Fruit fly (Drosophila melanogaster) whole organism, prepupa: ENCODE results near the gene CG15629.

Experiments
- CG11294 ChIP-seq: fragments of 200-800 bp; sonication (Bioruptor generic); IDR thresholded peaks from 2 replicates; pipeline ENCODE4 v1.3.6; 2022; ENCODE audit warnings: missing biosample characterization, missing genetic modification characterization
- CG11902 ChIP-seq: fragments of 200-800 bp; sonication (Bioruptor generic); optimal IDR thresholded peaks from 3 replicates; lab custom pipeline; 2016; ENCODE audit warnings: missing biosample characterization, missing genetic modification characterization
- CG15336 ChIP-seq: fragments of 200-800 bp; sonication (Bioruptor generic); IDR thresholded peaks from 2 replicates; pipeline ENCODE4 v1.3.6; 2022; ENCODE audit warnings: missing biosample characterization, missing genetic modification characterization
- CG16779 ChIP-seq: fragments of 200-800 bp; sonication (Bioruptor generic); optimal IDR thresholded peaks from 3 replicates; lab custom pipeline; 2017; ENCODE audit warnings: missing biosample characterization, mild to moderate bottlenecking, missing genetic modification characterization
- CG3032 ChIP-seq: fragments of 200-800 bp; optimal IDR thresholded peaks from 2 replicates; lab custom pipeline; 2019; ENCODE audit warnings: missing biosample characterization, mild to moderate bottlenecking, missing genetic modification characterization, moderate library complexity
- CG31627 ChIP-seq: fragments of 200-800 bp; sonication (Bioruptor generic); optimal IDR thresholded peaks from 3 replicates; lab custom pipeline; 2016; ENCODE audit warnings: missing biosample characterization, missing genetic modification characterization
- CG34406 ChIP-seq: fragments of 200-800 bp; sonication (Bioruptor generic); optimal IDR thresholded peaks from 3 replicates; lab custom pipeline; 2016; ENCODE audit warnings: missing biosample characterization, missing genetic modification characterization
- CG3919 ChIP-seq: fragments of 200-800 bp; sonication (Bioruptor generic); optimal IDR thresholded peaks from 3 replicates; lab custom pipeline; 2016; ENCODE audit warnings: missing biosample characterization, missing genetic modification characterization
- CG4318 ChIP-seq: fragments of 200-800 bp; sonication (Bioruptor generic); optimal IDR thresholded peaks from 3 replicates; lab custom pipeline; 2017; ENCODE audit warnings: missing biosample characterization, mild to moderate bottlenecking, missing genetic modification characterization
- CG6792 ChIP-seq: fragments of 200-800 bp; sonication (Bioruptor generic); optimal IDR thresholded peaks from 3 replicates; lab custom pipeline; 2016; ENCODE audit warnings: missing biosample characterization, missing genetic modification characterization
- CG6854 ChIP-seq: fragments of 200-800 bp; sonication (Bioruptor generic); optimal IDR thresholded peaks from 2 replicates; lab custom pipeline; 2017; ENCODE audit warnings: missing biosample characterization, mild to moderate bottlenecking, missing genetic modification characterization
- CG8119 ChIP-seq: fragments of 200-800 bp; sonication (Bioruptor generic); IDR thresholded peaks from 3 replicates; pipeline ENCODE4 v1.3.6; 2022; ENCODE audit warnings: missing biosample characterization, missing genetic modification characterization
- CG8632 ChIP-seq: fragments of 200-800 bp; sonication (Bioruptor generic); optimal IDR thresholded peaks from 3 replicates; lab custom pipeline; 2016; ENCODE audit warnings: missing biosample characterization, missing genetic modification characterization
- Eip78C ChIP-seq: fragments of 200-800 bp; sonication (Bioruptor generic); peaks from one replicate; lab custom pipeline; 2016; ENCODE audit warnings: missing biosample characterization, missing genetic modification characterization
- Ets21C ChIP-seq: fragments of 200-800 bp; sonication (Bioruptor generic); optimal IDR thresholded peaks from 3 replicates; lab custom pipeline; 2016; ENCODE audit warnings: missing biosample characterization, missing genetic modification characterization
- Ets96B ChIP-seq: fragments of 200-800 bp; optimal IDR thresholded peaks from 2 replicates; lab custom pipeline; 2019; ENCODE audit warnings: missing biosample characterization, mild to moderate bottlenecking, missing genetic modification characterization, moderate library complexity
- Hr38 ChIP-seq: sonication (Bioruptor generic); optimal IDR thresholded peaks from 2 replicates; lab custom pipeline; 2016; ENCODE audit warnings: missing biosample characterization, missing genetic modification characterization
- Hr39 ChIP-seq: fragments of 200-800 bp; sonication (Bioruptor generic); optimal IDR thresholded peaks from 2 replicates; lab custom pipeline; 2016; ENCODE audit warnings: missing biosample characterization, missing genetic modification characterization
- Hr4 ChIP-seq: fragments of 200-800 bp; sonication (Bioruptor generic); optimal IDR thresholded peaks from 3 replicates; lab custom pipeline; 2016; ENCODE audit warnings: missing biosample characterization, missing genetic modification characterization
- Met ChIP-seq: fragments of 200-800 bp; sonication (Bioruptor generic); optimal IDR thresholded peaks from 3 replicates; lab custom pipeline; 2016; ENCODE audit warnings: missing biosample characterization, missing genetic modification characterization
- OdsH ChIP-seq: fragments of 200-800 bp; sonication (Bioruptor generic); optimal IDR thresholded peaks from 3 replicates; lab custom pipeline; 2016; ENCODE audit warnings: missing biosample characterization, missing genetic modification characterization
- Sox102F ChIP-seq: fragments of 200-800 bp; sonication (Bioruptor generic); optimal IDR thresholded peaks from 2 replicates; lab custom pipeline; 2016; ENCODE audit warnings: missing biosample characterization, mild to moderate bottlenecking, missing genetic modification characterization
- Sox14 ChIP-seq: fragments of 200-800 bp; sonication (Bioruptor generic); optimal IDR thresholded peaks from 3 replicates; lab custom pipeline; 2016; ENCODE audit warnings: missing biosample characterization, missing genetic modification characterization
- achi ChIP-seq: fragments of 200-800 bp; sonication (Bioruptor generic); optimal IDR thresholded peaks from 3 replicates; lab custom pipeline; 2016; ENCODE audit warnings: missing biosample characterization, missing genetic modification characterization
- acj6 ChIP-seq: fragments of 200-800 bp; sonication (Bioruptor generic); optimal IDR thresholded peaks from 3 replicates; lab custom pipeline; 2016; ENCODE audit warnings: missing biosample characterization, missing genetic modification characterization
- cyc ChIP-seq: fragments of 200-800 bp; sonication (Bioruptor generic); optimal IDR thresholded peaks from 3 replicates; lab custom pipeline; 2016; ENCODE audit warnings: missing biosample characterization, missing genetic modification characterization
- eg ChIP-seq: fragments of 200-800 bp; sonication (Bioruptor generic); IDR thresholded peaks from 3 replicates; pipeline ENCODE4 v1.3.6; 2022; ENCODE audit warnings: missing biosample characterization, missing genetic modification characterization
- esn ChIP-seq: fragments of 200-800 bp; sonication (Bioruptor generic); optimal IDR thresholded peaks from 2 replicates; lab custom pipeline; 2016; ENCODE audit warnings: missing biosample characterization, mild to moderate bottlenecking, missing genetic modification characterization, moderate library complexity
- fd59A ChIP-seq: fragments of 200-800 bp; sonication (Bioruptor generic); optimal IDR thresholded peaks from 2 replicates; lab custom pipeline; 2017; ENCODE audit warnings: missing biosample characterization, mild to moderate bottlenecking, missing genetic modification characterization, missing genetic modification reagents
- fd85E ChIP-seq: fragments of 200-800 bp; sonication (Bioruptor generic); optimal IDR thresholded peaks from 3 replicates; lab custom pipeline; 2016; ENCODE audit warnings: missing biosample characterization, missing genetic modification characterization
- fkh ChIP-seq: fragments of 200-800 bp; sonication (Bioruptor generic); optimal IDR thresholded peaks from 3 replicates; lab custom pipeline; 2017; ENCODE audit warnings: missing biosample characterization, mild to moderate bottlenecking, missing genetic modification characterization, moderate library complexity
- lz ChIP-seq: fragments of 200-800 bp; sonication (Bioruptor generic); optimal IDR thresholded peaks from 3 replicates; lab custom pipeline; 2016; ENCODE audit warnings: missing biosample characterization, missing genetic modification characterization
- net ChIP-seq: fragments of 200-800 bp; sonication (Bioruptor generic); optimal IDR thresholded peaks from 3 replicates; lab custom pipeline; 2016; ENCODE audit warnings: missing biosample characterization, missing genetic modification characterization
- pdm3 ChIP-seq: fragments of 200-800 bp; sonication (Bioruptor generic); optimal IDR thresholded peaks from 3 replicates; lab custom pipeline; 2016; ENCODE audit warnings: missing biosample characterization, missing genetic modification characterization
- vri ChIP-seq: fragments of 200-800 bp; sonication (Bioruptor generic); optimal IDR thresholded peaks from 3 replicates; lab custom pipeline; 2016; ENCODE audit warnings: missing biosample characterization, mild to moderate bottlenecking, missing genetic modification characterization

The CG15629 gene

dm6 chr2L:4829040-4829439, 16.2 kb downstream of the CG15629 start:
- TF ChIP-seq achi (GFP tag; lab: Kevin White, UChicago): no peak
- TF ChIP-seq fkh (GFP tag; lab: Kevin White, UChicago): peak; percentile 91
- peak; percentile 18 for TF ChIP-seq esn (GFP tag; lab: Kevin White, UChicago)
- TF ChIP-seq Eip78C (GFP tag; lab: Kevin White, UChicago): peak; percentile 67

- TF ChIP-seq vri (GFP tag; lab: Kevin White, UChicago): no peak
- no peak for TF ChIP-seq Hr39 (GFP tag; lab: Kevin White, UChicago)
- TF ChIP-seq Hr38: no peak
- no peak for TF ChIP-seq CG8119
- TF ChIP-seq CG3032: peak; percentile 4
- no peak for TF ChIP-seq Eip78C (GFP tag; lab: Kevin White, UChicago)
- TF ChIP-seq CG15336: no peak
- TF ChIP-seq acj6: no peak
- no peak for TF ChIP-seq Ets21C (GFP tag; lab: Kevin White, UChicago)
- no peak for TF ChIP-seq Hr4 (GFP tag; lab: Kevin White, UChicago)
- TF ChIP-seq cyc (GFP tag; lab: Kevin White, UChicago): no peak
- no peak for TF ChIP-seq lz
- TF ChIP-seq fd59A: no peak
- peak; percentile 31 for TF ChIP-seq CG6854 (GFP tag; lab: Kevin White, UChicago)
- TF ChIP-seq pdm3 (GFP tag; lab: Kevin White, UChicago): no peak
- TF ChIP-seq CG8632 (GFP tag; lab: Kevin White, UChicago): no peak
- no peak for TF ChIP-seq net (GFP tag; lab: Kevin White, UChicago)
These were observed 17.7 kb downstream of the CG15629 start, which contains the start of gene Fnta for dm6 chr2L:4830490-4830889. Fnta (minus strand) TSS chr2L:4830693.

- TF ChIP-seq Eip78C (GFP tag; lab: Kevin White, UChicago) (peak; percentile 6), OdsH (no peak)
These were observed 22.4 kb downstream of the CG15629 start, which contains the start of gene Ir25a for dm6 chr2L:4835091-4835689. Ir25a (minus strand) TSS chr2L:4835300.

DNA sequence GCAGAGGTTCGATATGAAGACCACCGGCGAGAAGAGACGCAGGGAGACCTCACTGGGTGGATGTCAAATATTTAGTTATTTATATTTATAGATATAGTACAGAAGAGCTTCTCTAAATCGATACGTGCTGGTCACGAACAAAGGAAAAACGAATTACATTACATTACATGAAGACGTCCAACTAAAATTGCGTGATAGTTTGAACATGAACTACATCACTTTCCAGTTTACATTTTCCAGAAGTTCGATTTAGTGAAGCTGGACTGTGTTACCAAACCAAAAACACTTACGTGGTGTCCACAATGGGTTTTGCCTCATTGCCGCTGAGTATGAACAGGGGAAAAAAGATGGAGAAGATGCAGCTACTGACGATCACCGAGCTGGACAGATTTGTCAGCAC, 23.4 kb downstream of the CG15629 start:
- TF ChIP-seq Sox102F (no peak), CG34406 (GFP tag; lab: Kevin White, UChicago) (no peak), Sox14 (GFP tag; lab: Kevin White, UChicago) (no peak), Hr38 (no peak), lz (no peak), vri (GFP tag; lab: Kevin White, UChicago) (no peak), pdm3 (GFP tag; lab: Kevin White, UChicago) (no peak), fd85E (GFP tag; lab: Kevin White, UChicago) (no peak), cyc (GFP tag; lab: Kevin White, UChicago) (no peak), CG16779 (no peak), CG4318 (GFP tag; lab: Kevin White, UChicago) (no peak), Hr4 (GFP tag; lab: Kevin White, UChicago) (peak; percentile 12), CG11294 (GFP tag; lab: Robert Waterston, UW) (no peak), CG6792 (GFP tag; lab: Kevin White, UChicago) (no peak), eg (GFP tag; lab: Robert Waterston, UW) (0 out of 3 replicates have a peak, but pooled peaks have one; percentile 62), CG15336 (peak; percentile 35; the same call in 1 of the 2 replicates), Ets96B (no peak), Hr39 (GFP tag; lab: Kevin White, UChicago) (no peak), CG3919 (no peak), CG11902 (no peak), Eip78C (GFP tag; lab: Kevin White, UChicago) (peak; percentile 30), Met (GFP tag; lab: Kevin White, UChicago) (no peak), CG31627 (GFP tag; lab: Kevin White, UChicago) (no peak)
